Fruit fly (Drosophila melanogaster): ENCODE data around the gene CG8149.

CG8149 gene

dm6 chr3R:9551013-9551658 lies 46.7 kb downstream of the CG8149 start:
- TF ChIP-seq CG32264 (GFP tag; optimal IDR thresholded peaks at IDR 0.05) (no peak), woc (GFP tag; optimal IDR thresholded peaks at IDR 0.05) (peak; percentile 24), psq (GFP tag; optimal IDR thresholded peaks at IDR 0.05) (peak; percentile 42), N (GFP tag; optimal IDR thresholded peaks at IDR 0.05) (peak; percentile 49), HLH106 (tag; optimal IDR thresholded peaks at IDR 0.05) (peak; percentile 39), br (GFP tag; optimal IDR thresholded peaks at IDR 0.05) (peak; percentile 66), Sp1 (GFP tag; optimal IDR thresholded peaks at IDR 0.05) (peak; percentile 56), CrebA (GFP tag; optimal IDR thresholded peaks at IDR 0.05; ENCODE audit: borderline replicate concordance) (no peak), dmrt93B (GFP tag; optimal IDR thresholded peaks at IDR 0.05) (no peak), rgr (GFP tag; optimal IDR thresholded peaks at IDR 0.05) (peak; percentile 68), Myc (optimal IDR thresholded peaks at IDR 0.05) (no peak), sage (GFP tag; optimal IDR thresholded peaks at IDR 0.05) (no peak), jim (GFP tag; optimal IDR thresholded peaks at IDR 0.05) (peak; percentile 20), tai (GFP tag; optimal IDR thresholded peaks at IDR 0.05) (no peak), dsf (GFP tag; optimal IDR thresholded peaks at IDR 0.05; ENCODE audit: borderline replicate concordance) (no peak), sv (GFP tag; optimal IDR thresholded peaks at IDR 0.05) (no peak), Hr78 (GFP tag; optimal IDR thresholded peaks at IDR 0.05) (no peak), foxo (GFP tag; optimal IDR thresholded peaks at IDR 0.05) (peak in 1 of 2 experiments; percentile 58), brk (GFP tag; optimal IDR thresholded peaks at IDR 0.05) (no peak), ey (GFP tag; optimal IDR thresholded peaks at IDR 0.05) (peak; percentile 5), CG9705 (GFP tag; optimal IDR thresholded peaks at IDR 0.05) (no peak), Jra (GFP tag; optimal IDR thresholded peaks at IDR 0.05) (peak; percentile 59), h (GFP tag; optimal IDR thresholded peaks at IDR 0.05) (peak; percentile 80), Dif (GFP tag; optimal IDR thresholded peaks at IDR 0.05; ENCODE audit: partially characterized antibody) (peak; percentile 96), Abd-B (GFP tag; optimal IDR thresholded peaks at IDR 0.05) (no peak), GATAd (GFP tag; optimal IDR thresholded peaks at IDR 0.05) (no peak), pan (optimal IDR thresholded peaks at IDR 0.05) (no peak), Vsx2 (GFP tag; optimal IDR thresholded peaks at IDR 0.05; ENCODE audit: partially characterized antibody) (no peak), dl (GFP tag; optimal IDR thresholded peaks at IDR 0.05; ENCODE audit: insufficient read depth in 1 of 2, partially characterized antibody in 2 of 2) (peak; percentile 96), usp (GFP tag; optimal IDR thresholded peaks at IDR 0.05) (no peak), OdsH (GFP tag; optimal IDR thresholded peaks at IDR 0.05) (peak; percentile 58), Mio (GFP tag; optimal IDR thresholded peaks at IDR 0.05) (no peak), Hr83 (GFP tag; optimal IDR thresholded peaks at IDR 0.05; ENCODE audit: poor library complexity, severe bottlenecking) (peak; percentile 94), Hnf4 (GFP tag; optimal IDR thresholded peaks at IDR 0.05) (peak; percentile 36), fru (GFP tag; optimal IDR thresholded peaks at IDR 0.05) (peak; percentile 57), Dfd (GFP tag; optimal IDR thresholded peaks at IDR 0.05) (no peak), Rel (GFP tag; optimal IDR thresholded peaks at IDR 0.05) (no peak), Rel (tag; optimal IDR thresholded peaks at IDR 0.05) (peak; percentile 73), lola (GFP tag; optimal IDR thresholded peaks at IDR 0.05) (no peak)

DNA sequence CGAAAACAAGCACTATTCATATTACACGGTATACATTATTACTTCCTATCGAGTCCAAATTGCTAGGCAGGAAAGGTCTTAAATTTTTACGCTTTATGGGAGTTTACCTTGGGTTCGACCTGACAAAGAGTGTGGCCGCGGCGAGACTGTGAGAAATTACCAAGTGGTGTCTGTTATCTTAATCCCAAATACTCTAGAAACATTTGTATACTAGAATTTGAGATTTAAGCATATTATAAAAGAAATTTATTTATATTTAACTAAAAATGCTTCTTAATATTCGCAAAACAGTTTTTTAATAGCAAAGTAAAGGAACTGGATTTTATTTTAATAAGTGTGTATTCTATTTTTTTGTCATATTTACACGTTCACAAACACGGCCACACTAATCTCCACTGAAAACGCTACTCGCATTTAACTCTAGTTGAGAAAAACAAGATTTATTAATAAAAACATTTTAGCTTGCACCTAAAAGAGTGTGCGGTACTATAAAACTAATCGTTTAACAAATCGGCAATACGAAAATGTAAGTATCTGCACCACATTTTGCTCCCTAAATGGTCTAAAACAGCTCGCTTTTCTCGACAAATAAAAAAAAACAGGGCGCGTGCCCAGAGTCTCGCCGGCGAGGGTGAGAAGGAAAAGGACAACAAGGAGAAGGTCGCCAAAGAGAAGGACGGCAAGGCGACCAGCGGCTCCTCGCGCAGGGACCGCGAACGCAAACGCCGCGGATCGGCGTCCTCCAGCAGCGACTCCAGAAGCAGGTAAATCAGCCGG lies 47.4 kb downstream of the CG8149 start, which contains the start of the genes mura and RnpS1:
Gene mura, minus strand, starts transcription at position 148 of the 777 bp plus-strand sequence.
Gene RnpS1, plus strand, starts transcription at position 376 of the 777 bp plus-strand sequence.
- TF ChIP-seq dsf (GFP tag; optimal IDR thresholded peaks at IDR 0.05; ENCODE audit: borderline replicate concordance) (no peak), woc (GFP tag; optimal IDR thresholded peaks at IDR 0.05) (no peak), Rel (GFP tag; optimal IDR thresholded peaks at IDR 0.05) (no peak), Rel (tag; optimal IDR thresholded peaks at IDR 0.05) (peak; percentile 58), fru (GFP tag; optimal IDR thresholded peaks at IDR 0.05) (no peak)

All from whole organism, wandering third instar larva.